Fruit fly (Drosophila melanogaster) ovary, adult (tissue): Measurements from ENCODE around the gene Skel.

Experiments
- CG17801 ChIP-seq: fragments of 200-800 bp; optimal IDR thresholded peaks from 2 replicates; lab custom pipeline; 2019; ENCODE audit warnings: missing biosample characterization, mild to moderate bottlenecking, missing genetic modification characterization, moderate library complexity; ENCODE audit not compliant: partially characterized antibody

Skel gene

DNA sequence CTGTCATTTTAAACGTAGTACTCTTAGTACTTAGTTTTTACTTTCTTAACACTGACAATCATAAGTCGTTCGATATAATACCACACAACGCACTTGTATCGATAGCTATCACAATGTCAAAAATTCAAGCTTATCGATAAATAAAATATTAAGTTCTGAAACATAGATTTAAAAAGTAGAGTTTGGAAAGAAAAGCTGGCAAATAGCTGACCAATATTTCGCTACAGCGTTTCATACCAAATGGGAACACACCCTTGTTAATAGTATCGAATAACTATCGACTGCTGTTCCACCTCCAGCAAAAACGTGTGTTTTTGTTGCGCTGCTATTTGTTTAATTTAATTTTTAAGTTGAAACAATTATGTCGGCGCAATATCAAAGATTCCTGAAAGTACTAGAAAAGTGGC lies 9.6 kb downstream of the Skel start, which contains the start of the genes pug, CG14683 and CG46459:
TSS of gene pug (plus strand) at position 164 of the 407 bp plus-strand sequence.
TSS of gene CG14683 (plus strand) at position 277 of the 407 bp plus-strand sequence.
TSS of gene CG46459 (plus strand) at position 277 of the 407 bp plus-strand sequence.
- TF ChIP-seq CG17801 (GFP tag; lab: Kevin White, UChicago): no peak

DNA sequence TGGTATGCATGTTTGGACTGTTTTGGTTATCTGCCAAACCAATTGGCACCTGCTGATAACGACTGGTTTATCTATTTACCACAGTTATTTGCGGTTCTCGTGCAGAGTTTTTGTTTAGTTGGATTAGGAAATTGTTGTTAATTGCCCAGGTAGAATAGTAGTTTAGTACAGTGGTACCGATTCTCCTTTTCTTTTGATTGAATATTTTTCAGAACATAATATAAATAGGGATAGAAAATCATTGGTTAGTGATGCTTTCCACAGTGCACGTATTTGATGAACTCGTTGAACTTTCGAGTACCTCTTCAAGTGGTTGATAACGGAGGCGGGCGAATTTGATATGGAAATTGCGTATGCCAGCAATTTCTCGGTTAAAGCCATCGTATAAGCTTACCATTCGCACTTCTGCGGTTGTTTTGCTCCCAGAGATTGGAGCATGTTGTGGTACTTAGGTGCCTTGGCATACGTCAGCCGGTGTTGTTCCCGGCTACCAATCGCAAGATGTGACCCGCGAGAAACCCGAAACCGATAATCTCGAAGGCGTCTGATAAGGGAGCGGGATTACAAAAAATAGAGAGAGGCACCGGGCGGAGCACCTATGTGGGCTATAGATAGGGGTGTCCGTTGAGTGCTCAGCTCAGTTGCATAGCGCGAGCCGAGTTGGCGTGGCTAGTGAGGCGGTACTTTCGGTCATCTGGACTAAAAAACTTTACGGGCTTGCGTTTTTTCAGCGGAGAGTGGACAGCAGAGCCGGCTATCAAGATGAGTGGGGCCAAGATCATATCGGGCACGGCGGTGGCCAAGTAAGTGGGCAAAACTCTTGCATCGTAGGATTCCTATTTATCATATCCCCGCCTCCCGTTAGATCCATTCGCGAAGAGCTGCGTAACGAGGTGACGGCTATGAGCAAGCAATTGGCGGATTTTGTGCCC lies 12.5 kb downstream of the Skel start:
- no peak for TF ChIP-seq CG17801 (GFP tag; lab: Kevin White, UChicago)

DNA sequence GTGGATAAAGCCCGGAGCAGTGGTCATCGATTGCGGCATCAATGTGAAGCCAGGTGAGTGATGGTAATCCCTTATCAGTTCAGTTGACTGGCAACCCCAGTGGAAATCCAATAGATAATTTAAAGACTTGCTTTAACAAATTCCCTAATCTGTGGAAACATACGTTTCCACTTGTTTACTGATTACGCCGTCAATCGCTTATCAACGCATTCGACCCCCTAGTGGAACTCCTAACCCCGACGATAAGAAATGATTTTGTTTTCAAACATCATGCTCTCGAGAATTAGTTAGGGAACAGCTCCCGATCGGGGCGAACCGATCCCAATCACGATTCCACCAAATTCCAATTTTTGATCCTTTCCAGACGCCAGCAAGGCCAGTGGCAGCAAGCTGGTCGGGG lies 13.9 kb downstream of the Skel start:
- no peak for TF ChIP-seq CG17801 (GFP tag; lab: Kevin White, UChicago)

DNA sequence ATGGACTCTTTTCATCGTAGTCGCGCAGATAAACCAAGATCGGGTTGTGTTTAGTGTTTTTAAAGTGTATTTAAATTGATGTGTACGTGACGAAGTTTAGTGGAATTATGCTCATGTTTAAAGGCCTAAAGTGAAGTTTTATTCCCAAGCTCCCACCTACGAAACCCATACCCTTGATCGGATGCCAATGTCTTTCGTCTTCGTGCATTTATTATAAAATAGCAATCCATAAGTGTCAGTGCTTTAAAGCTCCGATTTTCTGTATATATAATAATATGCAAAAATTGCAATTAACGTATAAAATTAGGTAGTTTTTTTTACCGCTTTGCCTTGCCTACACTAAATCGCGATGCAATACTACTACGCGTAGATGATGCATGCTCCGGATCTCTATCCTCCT lies 18.2 kb downstream of the Skel start, which contains the start of gene CG31391:
TSS of gene CG31391 (minus strand) at position 101 of the 400 bp plus-strand sequence.
- no peak for TF ChIP-seq CG17801 (GFP tag; lab: Kevin White, UChicago)

DNA sequence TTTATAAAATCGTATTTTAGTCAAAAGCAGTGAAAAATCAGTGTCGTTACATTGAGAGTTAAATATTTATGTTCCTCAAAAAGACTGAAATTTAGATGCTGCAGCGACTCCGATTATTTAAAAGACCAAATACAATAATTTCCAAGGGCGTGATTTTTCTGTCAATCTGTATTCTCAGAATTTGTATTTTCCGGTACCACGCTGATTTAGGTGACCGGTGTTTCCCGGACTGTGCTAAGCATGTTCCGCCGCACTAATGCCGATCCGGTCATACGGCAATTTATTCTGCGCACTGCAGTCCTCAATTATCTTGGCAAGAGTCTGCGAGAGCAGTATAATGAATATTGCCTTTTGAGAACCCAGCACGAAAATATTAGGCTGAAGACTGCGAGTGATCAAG lies 20.0 kb downstream of the Skel start, which contains the start of the genes CG31467 and CG14684:
TSS of gene CG31467 (minus strand) at position 101 of the 400 bp plus-strand sequence.
TSS of gene CG14684 (plus strand) at position 212 of the 400 bp plus-strand sequence.
- TF ChIP-seq CG17801 (GFP tag; lab: Kevin White, UChicago): no peak

DNA sequence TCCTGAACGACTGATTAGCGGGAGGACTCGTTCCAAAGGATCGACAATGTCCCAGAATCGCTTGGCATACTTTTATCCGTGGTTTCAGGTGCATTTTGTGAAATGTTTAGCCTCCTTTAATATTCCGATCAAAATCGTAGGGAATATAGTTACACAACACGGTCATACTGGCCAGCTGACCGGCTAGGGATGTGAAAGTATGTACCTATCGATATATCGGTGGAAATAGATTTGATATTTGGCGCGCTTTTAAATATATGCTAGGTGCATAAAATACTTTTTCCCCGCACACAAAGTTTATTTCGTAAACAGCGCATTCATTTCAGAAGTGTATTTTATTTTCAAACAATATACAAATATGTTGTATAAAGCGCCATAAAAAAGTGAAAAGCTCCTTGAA lies 21.4 kb downstream of the Skel start, which contains the start of gene CG31278:
TSS of gene CG31278 (minus strand) at position 172 of the 400 bp plus-strand sequence.
- TF ChIP-seq CG17801 (GFP tag; lab: Kevin White, UChicago): no peak

DNA sequence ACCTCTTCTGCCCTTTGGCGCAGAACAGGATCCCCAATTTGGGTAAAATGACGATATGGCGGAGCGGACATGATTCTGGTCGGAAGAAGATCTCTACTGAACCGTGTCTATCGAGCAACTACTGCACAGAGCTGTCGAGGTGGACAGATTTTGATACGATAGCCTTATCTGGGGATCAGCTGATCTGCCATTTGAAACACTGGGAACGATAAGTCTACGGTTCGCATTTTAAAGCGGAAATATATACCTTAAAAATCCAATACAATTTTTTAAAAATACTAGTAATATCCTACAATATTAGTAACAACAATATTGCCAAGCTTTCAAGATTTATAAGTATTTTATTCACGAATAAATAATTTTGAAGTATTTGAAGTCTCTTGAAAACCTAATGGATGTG lies 22.5 kb downstream of the Skel start, which contains the start of gene CG31373:
TSS of gene CG31373 (minus strand) at position 101 of the 400 bp plus-strand sequence.
- TF ChIP-seq CG17801 (GFP tag; lab: Kevin White, UChicago): no peak

DNA sequence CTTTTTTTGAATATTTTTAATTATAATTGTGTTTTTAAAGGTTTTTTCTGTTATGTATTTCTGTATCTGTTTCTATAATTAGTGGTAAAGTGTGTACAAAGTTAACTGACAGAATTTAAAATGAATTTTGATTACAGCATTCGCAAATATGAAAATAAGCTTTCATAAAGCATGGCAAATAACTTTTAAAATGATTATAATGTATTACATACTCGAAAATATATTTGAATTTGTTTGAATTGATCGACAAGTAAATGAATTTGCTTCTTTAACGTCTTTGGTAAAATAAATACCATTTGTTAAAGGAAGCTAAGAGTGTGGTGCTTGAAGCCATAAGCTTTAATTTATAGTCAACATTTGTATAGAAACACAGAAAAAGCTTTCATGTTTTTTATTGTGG lies 24.4 kb downstream of the Skel start, which contains the start of gene CG14689:
TSS of gene CG14689 (minus strand) at position 101 of the 400 bp plus-strand sequence.
- no peak for TF ChIP-seq CG17801 (GFP tag; lab: Kevin White, UChicago)

DNA sequence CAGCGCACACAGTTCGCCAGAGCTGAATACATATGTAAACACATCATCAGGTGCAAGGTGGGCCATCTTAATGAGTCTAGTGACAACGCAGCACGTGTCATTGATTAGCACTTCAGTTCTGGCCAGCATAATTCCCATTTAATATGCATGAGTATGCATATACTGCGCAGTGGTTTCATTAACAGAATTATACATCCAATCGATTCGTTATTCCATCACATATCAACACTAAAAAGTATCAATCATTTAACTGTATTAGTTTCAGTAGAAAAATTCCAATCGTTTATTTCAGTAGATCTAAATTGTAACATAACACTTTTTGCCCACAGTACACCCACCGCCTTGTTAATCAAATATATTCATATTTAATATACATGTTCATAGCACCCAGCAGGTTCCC lies 27.8 kb downstream of the Skel start, which contains the start of gene CG4073:
TSS of gene CG4073 (plus strand) at position 301 of the 400 bp plus-strand sequence.
- no peak for TF ChIP-seq CG17801 (GFP tag; lab: Kevin White, UChicago)

DNA sequence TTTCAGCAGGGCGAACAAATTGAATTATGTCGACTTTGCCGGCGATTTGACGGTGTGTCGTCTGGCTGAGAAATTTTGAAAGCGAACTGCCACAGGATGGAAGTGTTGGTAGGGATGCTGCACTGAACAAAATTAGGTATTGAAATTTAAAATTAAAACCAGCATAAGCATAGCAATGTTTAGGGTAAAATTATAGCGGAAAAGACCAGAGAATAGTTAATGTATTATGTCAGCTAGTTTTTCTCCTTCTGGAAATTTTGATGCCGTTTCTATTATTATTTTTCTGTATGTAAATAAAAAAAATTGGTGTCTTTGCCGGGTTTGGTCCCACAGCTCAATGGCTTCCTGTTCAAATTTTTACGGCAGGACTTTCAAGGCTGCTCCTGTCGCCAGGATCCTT lies 40.0 kb downstream of the Skel start:
- no peak for TF ChIP-seq CG17801 (GFP tag; lab: Kevin White, UChicago)

DNA sequence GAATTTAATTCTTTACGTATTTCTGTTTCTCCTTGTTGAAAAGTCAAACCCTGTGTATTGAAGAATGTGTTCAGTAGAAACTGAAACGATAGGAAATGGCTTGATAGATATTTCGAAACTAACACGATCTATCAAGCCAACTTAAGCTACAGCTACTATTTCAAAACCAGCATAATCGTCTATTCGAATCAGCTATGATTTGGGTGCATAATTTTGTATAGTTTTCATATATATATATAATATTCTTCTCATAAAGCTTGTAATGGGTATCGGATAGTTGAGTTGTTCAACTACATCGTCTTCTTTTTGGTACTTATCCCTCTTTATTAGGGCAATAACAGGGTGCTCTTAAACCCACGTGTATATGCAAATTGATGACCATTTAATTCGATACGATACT lies 49.1 kb downstream of the Skel start, which contains the start of gene tomboy20:
TSS of gene tomboy20 (minus strand) at position 101 of the 400 bp plus-strand sequence.
- TF ChIP-seq CG17801 (GFP tag; lab: Kevin White, UChicago): no peak
